Fruit fly (Drosophila melanogaster) whole organism, embryonic: ENCODE results near the gene v.

ENCODE experiments used
- Adf1 ChIP-seq: fragments of 200-800 bp; sonication (Bioruptor generic); IDR thresholded peaks from 2 replicates; pipeline ENCODE4 v1.3.6; 2022; ENCODE audit warnings: missing biosample characterization, missing genetic modification characterization
- Awh ChIP-seq: fragments of 200-800 bp; sonication (Bioruptor generic); IDR thresholded peaks from 2 replicates; pipeline ENCODE4, ENCODE4 v1.3.6; 2022; ENCODE audit warnings: missing biosample characterization, missing genetic modification characterization
- CG10209 ChIP-seq: fragments of 200-800 bp; sonication (Bioruptor generic); optimal IDR thresholded peaks from 3 replicates; lab custom pipeline; 2017; ENCODE audit warnings: missing biosample characterization, mild to moderate bottlenecking, missing genetic modification characterization, missing genetic modification reagents
- CG10267 ChIP-seq: fragments of 200-800 bp; sonication (Bioruptor generic); optimal IDR thresholded peaks from 2 replicates; lab custom pipeline; 2018; ENCODE audit warnings: missing biosample characterization, mild to moderate bottlenecking, missing genetic modification characterization, moderate library complexity
- CG10366 ChIP-seq: fragments of 200-800 bp; sonication (Bioruptor generic); IDR thresholded peaks from 2 replicates; pipeline ENCODE4 v1.3.6; 2022; ENCODE audit warnings: missing biosample characterization, missing genetic modification characterization
- CG10431 ChIP-seq: fragments of 200-800 bp; sonication (Bioruptor generic); optimal IDR thresholded peaks from 3 replicates; lab custom pipeline; 2018; ENCODE audit warnings: missing biosample characterization, mild to moderate bottlenecking, missing genetic modification characterization
- CG11398 ChIP-seq: fragments of 200-800 bp; sonication (Bioruptor generic); optimal IDR thresholded peaks from 2 replicates; lab custom pipeline; 2016; ENCODE audit warnings: missing biosample characterization, missing genetic modification characterization
- CG11504 ChIP-seq: fragments of 200-800 bp; sonication (Bioruptor generic); optimal IDR thresholded peaks from 3 replicates; lab custom pipeline; 2019; ENCODE audit warnings: missing biosample characterization, mild to moderate bottlenecking, missing genetic modification characterization, moderate library complexity
- CG12744 ChIP-seq: fragments of 200-800 bp; sonication (Bioruptor generic); optimal IDR thresholded peaks from 2 replicates; lab custom pipeline; 2016; ENCODE audit warnings: missing biosample characterization, missing genetic modification characterization
- CG14441 ChIP-seq: fragments of 200-800 bp; sonication (Bioruptor generic); IDR thresholded peaks from 2 replicates; pipeline ENCODE4 v1.3.6; 2022; ENCODE audit warnings: missing biosample characterization, missing genetic modification characterization
- CG16813 ChIP-seq: fragments of 200-800 bp; sonication (Bioruptor generic); IDR thresholded peaks from 3 replicates; pipeline ENCODE4 v1.3.6; 2022; ENCODE audit warnings: missing biosample characterization, missing genetic modification characterization; ENCODE audit not compliant: partially characterized antibody
- CG1792 ChIP-seq: fragments of 200-800 bp; sonication (Bioruptor generic); optimal IDR thresholded peaks from 2 replicates; lab custom pipeline; 2016; ENCODE audit warnings: missing biosample characterization, missing genetic modification characterization
- CG18011 ChIP-seq: fragments of 200-800 bp; sonication (Bioruptor generic); optimal IDR thresholded peaks from 2 replicates; lab custom pipeline; 2017; ENCODE audit warnings: missing biosample characterization, missing genetic modification characterization, mild to moderate bottlenecking, moderate library complexity, missing genotype
- CG2889 ChIP-seq: fragments of 200-800 bp; sonication (Bioruptor generic); IDR thresholded peaks from 3 replicates; pipeline ENCODE4 v1.3.6; 2022; ENCODE audit warnings: missing biosample characterization, missing genetic modification characterization
- CG3407 ChIP-seq: fragments of 200-800 bp; sonication (Bioruptor generic); optimal IDR thresholded peaks from 2 replicates; lab custom pipeline; 2018; ENCODE audit warnings: missing biosample characterization, mild to moderate bottlenecking, missing genetic modification characterization
- CG4328 ChIP-seq: fragments of 200-800 bp; sonication (Bioruptor generic); optimal IDR thresholded peaks from 3 replicates; lab custom pipeline; 2017; ENCODE audit warnings: missing biosample characterization, missing genetic modification reagents, missing genetic modification characterization
- CG7372 ChIP-seq: fragments of 200-800 bp; sonication (Bioruptor generic); IDR thresholded peaks from 2 replicates; pipeline ENCODE4 v1.3.6; 2022; ENCODE audit warnings: missing biosample characterization, missing genetic modification characterization
- CG7556 ChIP-seq: fragments of 200-800 bp; sonication (Bioruptor generic); optimal IDR thresholded peaks from 2 replicates; lab custom pipeline; 2017; ENCODE audit warnings: missing biosample characterization, mild to moderate bottlenecking, missing genetic modification characterization
- CG7963 ChIP-seq: fragments of 200-800 bp; sonication (Bioruptor generic); IDR thresholded peaks from 3 replicates; pipeline ENCODE4 v1.3.6; 2022; ENCODE audit warnings: missing biosample characterization, missing genetic modification characterization; ENCODE audit not compliant: partially characterized antibody
- CG9797 ChIP-seq: fragments of 200-800 bp; sonication (Bioruptor generic); optimal IDR thresholded peaks from 3 replicates; lab custom pipeline; 2018; ENCODE audit warnings: missing biosample characterization, mild to moderate bottlenecking, missing genetic modification characterization
- Doc3 ChIP-seq: fragments of 200-800 bp; sonication (Bioruptor generic); IDR thresholded peaks from 3 replicates; pipeline ENCODE4 v1.3.6; 2022; ENCODE audit warnings: missing biosample characterization, missing genetic modification characterization; ENCODE audit not compliant: partially characterized antibody
- E2f1 ChIP-seq: fragments of 200-800 bp; sonication (Bioruptor generic); IDR thresholded peaks from 2 replicates; pipeline ENCODE4 v1.3.6; 2022; ENCODE audit warnings: missing biosample characterization, missing genetic modification characterization
- ERR ChIP-seq: fragments of 200-800 bp; sonication (Bioruptor generic); optimal IDR thresholded peaks from 2 replicates; lab custom pipeline; 2016; ENCODE audit warnings: missing biosample characterization, missing genetic modification characterization
- Ets65A ChIP-seq: fragments of 200-800 bp; sonication (Bioruptor generic); peaks from one replicate; lab custom pipeline; 2016; ENCODE audit warnings: missing biosample characterization, missing genetic modification characterization
- Hey ChIP-seq: fragments of 200-800 bp; sonication (Bioruptor generic); optimal IDR thresholded peaks from 3 replicates; lab custom pipeline; 2018; ENCODE audit warnings: missing biosample characterization, mild to moderate bottlenecking, missing genetic modification characterization
- Hmr ChIP-seq: fragments of 200-800 bp; sonication (Bioruptor generic); optimal IDR thresholded peaks from 3 replicates; lab custom pipeline; 2017; ENCODE audit warnings: mild to moderate bottlenecking, missing biosample characterization, missing genetic modification reagents, missing genetic modification characterization
- Hr39 ChIP-seq: fragments of >200 bp; optimal IDR thresholded peaks from 2 replicates; lab custom pipeline; 2017
- Mad ChIP-seq: fragments of 200-800 bp; sonication (Bioruptor generic); optimal IDR thresholded peaks from 2 replicates; lab custom pipeline; 2016; ENCODE audit warnings: missing biosample characterization, missing genetic modification characterization
- Max ChIP-seq: fragments of 200-800 bp; sonication (Bioruptor generic); optimal IDR thresholded peaks from 2 replicates; lab custom pipeline; 2016; ENCODE audit warnings: missing biosample characterization, mild to moderate bottlenecking, missing genetic modification characterization
- Nf-YB ChIP-seq: fragments of 200-800 bp; sonication (Bioruptor generic); optimal IDR thresholded peaks from 3 replicates; lab custom pipeline; 2019; ENCODE audit warnings: missing biosample characterization, mild to moderate bottlenecking, missing genetic modification characterization, moderate library complexity
- Usf ChIP-seq: fragments of 200-800 bp; sonication (Bioruptor generic); optimal IDR thresholded peaks from 2 replicates; lab custom pipeline; 2017; ENCODE audit warnings: missing genotype, missing biosample characterization, missing genetic modification characterization
- bbx ChIP-seq: fragments of 200-800 bp; sonication (Bioruptor generic); IDR thresholded peaks from 2 replicates; pipeline ENCODE4 v1.3.6; 2022; ENCODE audit warnings: missing biosample characterization, missing genetic modification characterization; ENCODE audit not compliant: partially characterized antibody
- btn ChIP-seq: fragments of 200-800 bp; sonication (Bioruptor generic); optimal IDR thresholded peaks from 2 replicates; lab custom pipeline; 2016; ENCODE audit warnings: missing biosample characterization, missing genetic modification characterization
- cad ChIP-seq: fragments of >200 bp; optimal IDR thresholded peaks from 2 replicates; lab custom pipeline; 2017; ENCODE audit warnings: missing biosample characterization, missing genetic modification characterization
- chinmo ChIP-seq: fragments of 200-800 bp; sonication (Bioruptor generic); IDR thresholded peaks from 4 replicates; pipeline ENCODE4 v1.3.6; 2022; ENCODE audit warnings: missing biosample characterization, missing genetic modification characterization; ENCODE audit not compliant: partially characterized antibody
- fd3F ChIP-seq: fragments of 200-800 bp; sonication (Bioruptor generic); optimal IDR thresholded peaks from 2 replicates; lab custom pipeline; 2018; ENCODE audit warnings: missing biosample characterization, mild to moderate bottlenecking, missing genetic modification characterization, moderate library complexity
- fu2 ChIP-seq: fragments of 200-800 bp; sonication (Bioruptor generic); optimal IDR thresholded peaks from 2 replicates; lab custom pipeline; 2016; ENCODE audit warnings: missing biosample characterization, missing genetic modification characterization
- gce ChIP-seq: fragments of 200-800 bp; sonication (Bioruptor generic); IDR thresholded peaks from 3 replicates; pipeline ENCODE4 v1.3.6; 2022; ENCODE audit warnings: missing biosample characterization, missing genetic modification characterization
- gcm2 ChIP-seq: fragments of 200-800 bp; sonication (Bioruptor generic); optimal IDR thresholded peaks from 2 replicates; lab custom pipeline; 2016; ENCODE audit warnings: missing biosample characterization, missing genetic modification characterization
- gem ChIP-seq: fragments of 200-800 bp; sonication (Bioruptor generic); optimal IDR thresholded peaks from 2 replicates; lab custom pipeline; 2019; ENCODE audit warnings: missing biosample characterization, mild to moderate bottlenecking, missing genetic modification characterization, moderate library complexity
- gfzf ChIP-seq: fragments of 200-800 bp; sonication (Bioruptor generic); optimal IDR thresholded peaks from 2 replicates; lab custom pipeline; 2016; ENCODE audit warnings: missing biosample characterization, mild to moderate bottlenecking, missing genetic modification characterization, moderate library complexity
- klu ChIP-seq: fragments of 200-800 bp; sonication (Bioruptor generic); IDR thresholded peaks from 2 replicates; pipeline ENCODE4 v1.3.6; 2022; ENCODE audit warnings: missing biosample characterization, missing genetic modification characterization
- lab ChIP-seq: fragments of 200-800 bp; sonication (Bioruptor generic); optimal IDR thresholded peaks from 3 replicates; lab custom pipeline; 2017; ENCODE audit warnings: missing biosample characterization, missing genetic modification characterization, mild to moderate bottlenecking, moderate library complexity, missing genetic modification reagents
- lola ChIP-seq, 3 experiments: fragments of >200 bp in 2 of 3; fragments of 200-800 bp in 1 of 3; sonication (Bioruptor generic) in 1 of 3; optimal IDR thresholded peaks; 2 replicates each; lab custom pipeline; 2017 to 2019; ENCODE audit warnings: missing biosample characterization in 3 of 3, missing genetic modification characterization in 3 of 3, mild to moderate bottlenecking in 1 of 3, moderate library complexity in 1 of 3
- maf-S ChIP-seq: fragments of 200-800 bp; sonication (Bioruptor generic); optimal IDR thresholded peaks from 2 replicates; lab custom pipeline; 2016; ENCODE audit warnings: missing biosample characterization, missing genetic modification characterization
- p53 ChIP-seq: fragments of 200-800 bp; sonication (Bioruptor generic); optimal IDR thresholded peaks from 2 replicates; lab custom pipeline; 2016; ENCODE audit warnings: missing biosample characterization, missing genetic modification characterization
- row ChIP-seq: fragments of 200-800 bp; sonication (Bioruptor generic); IDR thresholded peaks from 3 replicates; pipeline ENCODE4 v1.3.6; 2022; ENCODE audit warnings: missing biosample characterization, missing genetic modification characterization
- sd ChIP-seq: fragments of 200-800 bp; sonication (Bioruptor generic); optimal IDR thresholded peaks from 3 replicates; lab custom pipeline; 2018; ENCODE audit warnings: missing biosample characterization, mild to moderate bottlenecking, missing genetic modification characterization, moderate library complexity
- stc ChIP-seq: fragments of 200-800 bp; sonication (Bioruptor generic); IDR thresholded peaks from 2 replicates; pipeline ENCODE4 v1.3.6; 2022; ENCODE audit warnings: missing biosample characterization, missing genetic modification characterization
- trem ChIP-seq: fragments of 200-800 bp; optimal IDR thresholded peaks from 3 replicates; lab custom pipeline; 2019; ENCODE audit warnings: missing biosample characterization, mild to moderate bottlenecking, missing genetic modification characterization, moderate library complexity
- unc-4 ChIP-seq: fragments of 200-800 bp; sonication (Bioruptor generic); IDR thresholded peaks from 2 replicates; pipeline ENCODE4 v1.3.6; 2022; ENCODE audit warnings: missing biosample characterization, missing genetic modification characterization; ENCODE audit not compliant: partially characterized antibody
- wdn ChIP-seq: fragments of 200-800 bp; sonication (Bioruptor generic); IDR thresholded peaks from 2 replicates; pipeline ENCODE4 v1.3.6; 2022; ENCODE audit warnings: missing biosample characterization, missing genetic modification characterization

Gene v

DNA sequence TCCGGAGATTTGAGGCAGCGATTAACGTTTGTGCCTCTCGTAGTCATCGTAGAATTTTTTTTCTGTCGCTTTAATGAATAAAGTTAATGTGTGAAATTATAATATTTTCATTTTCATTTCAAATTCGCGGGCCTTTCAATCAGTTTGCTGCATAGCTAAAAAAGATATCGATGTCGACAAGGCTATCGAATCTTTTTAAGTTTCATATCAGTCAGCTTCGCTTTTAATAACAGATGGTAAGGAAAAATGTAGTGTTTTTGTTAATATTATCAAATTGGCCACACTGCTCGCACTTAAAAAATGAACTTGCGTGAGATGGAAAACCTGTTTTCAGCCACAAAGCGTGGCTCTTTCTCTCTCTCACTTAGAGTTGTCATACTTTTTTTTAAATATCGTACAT is 5.8 kb downstream of the v start (continued):
- TF ChIP-seq Hey, result no peak
- TF ChIP-seq Nf-YB (GFP tag; lab: Kevin White, UChicago), result no peak
- no peak for TF ChIP-seq CG12744 (GFP tag; lab: Kevin White, UChicago)
- TF ChIP-seq Usf, result no peak
- TF ChIP-seq Max, result no peak
- peak; percentile 58; the same call in 1 of the 3 replicates for TF ChIP-seq CG7963 (GFP tag; lab: Robert Waterston, UW)
- no peak for TF ChIP-seq Awh (GFP tag; lab: Robert Waterston, UW)
- TF ChIP-seq lab (GFP tag; lab: Kevin White, UChicago), result no peak
- TF ChIP-seq p53 (GFP tag; lab: Kevin White, UChicago), result no peak
- peak; percentile 61 for TF ChIP-seq unc-4 (GFP tag; lab: Robert Waterston, UW)
- no peak for TF ChIP-seq fu2 (GFP tag; lab: Kevin White, UChicago)
- no peak for TF ChIP-seq CG11504 (tag; lab: Kevin White, UChicago)
- TF ChIP-seq lola (GFP tag; optimal IDR thresholded peaks at IDR 0.05; lab: Kevin White, UChicago), result no peak
- TF ChIP-seq CG10366, result no peak
- TF ChIP-seq CG7372 (GFP tag; lab: Robert Waterston, UW), result no peak
- no peak for TF ChIP-seq Adf1 (GFP tag; lab: Robert Waterston, UW)
- no peak for TF ChIP-seq Hr39 (lab: Kevin White, UChicago)
- TF ChIP-seq chinmo (GFP tag; lab: Robert Waterston, UW), result peak; percentile 51; the same call in 1 of the 4 replicates
- no peak for TF ChIP-seq trem (tag; lab: Kevin White, UChicago)
- TF ChIP-seq fd3F (GFP tag; lab: Kevin White, UChicago), result no peak
- TF ChIP-seq klu (GFP tag; lab: Robert Waterston, UW), result no peak
- TF ChIP-seq CG14441, result no peak
- TF ChIP-seq Mad, result no peak
- no peak for TF ChIP-seq CG10209
- peak; percentile 61; the same call in 1 of the 2 replicates for TF ChIP-seq bbx (GFP tag; lab: Robert Waterston, UW)
- TF ChIP-seq gem (tag; lab: Kevin White, UChicago), result no peak
- TF ChIP-seq gfzf, result peak; percentile 65
- no peak for TF ChIP-seq gcm2 (GFP tag; lab: Kevin White, UChicago)
- no peak for TF ChIP-seq CG10431 (GFP tag; lab: Kevin White, UChicago)
- no peak for TF ChIP-seq CG2889 (GFP tag; lab: Robert Waterston, UW)
- no peak for TF ChIP-seq Ets65A
- no peak for TF ChIP-seq CG9797 (GFP tag; lab: Kevin White, UChicago)
- TF ChIP-seq Hmr, result no peak
- TF ChIP-seq stc (GFP tag; lab: Robert Waterston, UW), result no peak
- TF ChIP-seq ERR (GFP tag; lab: Kevin White, UChicago), result no peak
- TF ChIP-seq CG18011 (GFP tag; lab: Kevin White, UChicago), result peak; percentile 95
- no peak for TF ChIP-seq wdn (GFP tag; lab: Robert Waterston, UW)
- TF ChIP-seq gce (GFP tag; lab: Robert Waterston, UW), result no peak
- TF ChIP-seq CG4328 (GFP tag; lab: Kevin White, UChicago), result no peak
- TF ChIP-seq E2f1 (GFP tag; lab: Robert Waterston, UW), result no peak
- no peak for TF ChIP-seq CG3407 (GFP tag; lab: Kevin White, UChicago)
- TF ChIP-seq cad (GFP tag; lab: Kevin White, UChicago), result no peak
- TF ChIP-seq CG1792, result no peak
- peak; percentile 44; the same call in 2 of the 3 replicates for TF ChIP-seq Doc3 (GFP tag; lab: Robert Waterston, UW)
- peak; percentile 45 for TF ChIP-seq sd (tag; lab: Kevin White, UChicago)
- TF ChIP-seq btn, result no peak
- no peak for TF ChIP-seq row (GFP tag; lab: Robert Waterston, UW)
- no peak for TF ChIP-seq CG10267 (tag; lab: Kevin White, UChicago)
- peak; percentile 68 for TF ChIP-seq CG16813 (GFP tag; lab: Robert Waterston, UW)
- no peak for TF ChIP-seq maf-S (GFP tag; lab: Kevin White, UChicago)
- TF ChIP-seq CG11398 (GFP tag; lab: Kevin White, UChicago), result no peak
- no peak for TF ChIP-seq CG7556 (GFP tag; lab: Kevin White, UChicago)
